Fruit fly (Drosophila melanogaster) whole organism: ENCODE results near the gene CG3301.

Experiments used
- CG8478 ChIP-seq: fragments of >200 bp; optimal IDR thresholded peaks from 2 replicates; lab custom pipeline; 2018; ENCODE audit warnings: inconsistent platforms
- Dll ChIP-seq: fragments of >200 bp; optimal IDR thresholded peaks from 2 replicates; lab custom pipeline; 2017
- EcR ChIP-seq, 2 experiments: fragments of >200 bp; optimal IDR thresholded peaks; 2 replicates each; lab custom pipeline; 2017; ENCODE audit warnings: missing biosample characterization in 2 of 2, missing genetic modification characterization in 2 of 2, missing genetic modification reagents in 2 of 2
- pan ChIP-seq: fragments of >200 bp; optimal IDR thresholded peaks from 2 replicates; lab custom pipeline; 2017
- psq ChIP-seq: fragments of >200 bp; optimal IDR thresholded peaks from 2 replicates; lab custom pipeline; 2017
- usp ChIP-seq: fragments of >200 bp; optimal IDR thresholded peaks from 2 replicates; lab custom pipeline; 2017; ENCODE audit warnings: missing biosample characterization, missing genetic modification characterization, mixed read lengths

Gene CG3301

dm6 chr3R:21273427-21274038, 2.5 kb downstream of the CG3301 start, which contains the start of gene CG3308:
CG3308 (minus strand) TSS chr3R:21273817.
- TF ChIP-seq EcR (GFP tag; optimal IDR thresholded peaks at IDR 0.05; lab: Kevin White, UChicago) (no peak), psq (lab: Kevin White, UChicago) (no peak), Dll (no peak), pan (lab: Kevin White, UChicago) (no peak), CG8478 (no peak), usp (GFP tag; lab: Kevin White, UChicago) (no peak)

dm6 chr3R:21271208-21271607, 4.8 kb downstream of the CG3301 start:
- no peak for TF ChIP-seq CG8478
- TF ChIP-seq pan (lab: Kevin White, UChicago) = no peak
- TF ChIP-seq Dll = no peak

- TF ChIP-seq EcR (GFP tag; optimal IDR thresholded peaks at IDR 0.05; lab: Kevin White, UChicago) = no peak
- TF ChIP-seq CG8478 = no peak
- TF ChIP-seq usp (GFP tag; lab: Kevin White, UChicago) = no peak
- TF ChIP-seq pan (lab: Kevin White, UChicago) = no peak
- TF ChIP-seq psq (lab: Kevin White, UChicago) = no peak
- no peak for TF ChIP-seq Dll
Observed at dm6 chr3R:21270609-21271143, 5.4 kb downstream of the CG3301 start.

DNA sequence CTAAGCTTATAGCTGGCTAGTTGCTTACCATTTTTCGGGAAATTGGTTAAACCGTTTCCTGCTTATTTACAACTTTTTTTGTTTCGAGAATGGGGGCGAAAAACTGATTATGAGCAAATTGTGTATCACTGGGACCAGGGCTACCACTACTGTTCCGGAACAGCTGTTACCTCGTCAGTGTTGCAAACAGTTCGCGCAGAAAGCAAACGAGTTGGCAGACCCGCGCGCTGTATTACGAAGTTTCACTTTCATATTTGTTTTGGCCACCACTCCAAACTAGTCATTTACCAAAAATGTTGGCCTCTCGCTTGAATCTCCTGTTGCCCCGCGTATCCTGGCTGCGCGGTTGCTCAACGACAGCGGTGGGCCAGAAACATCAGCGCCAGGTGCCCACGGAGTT, 6.1 kb downstream of the CG3301 start, which contains the start of the genes AP-2sigma and Idi:
AP-2sigma (minus strand) TSS at position 153 of the 400 bp plus-strand sequence.
Idi (plus strand) TSS at position 204 of the 400 bp plus-strand sequence.
- TF ChIP-seq CG8478 (no peak), pan (lab: Kevin White, UChicago) (no peak), EcR (GFP tag; optimal IDR thresholded peaks at IDR 0.05; lab: Kevin White, UChicago) (no peak), Dll (no peak)

DNA sequence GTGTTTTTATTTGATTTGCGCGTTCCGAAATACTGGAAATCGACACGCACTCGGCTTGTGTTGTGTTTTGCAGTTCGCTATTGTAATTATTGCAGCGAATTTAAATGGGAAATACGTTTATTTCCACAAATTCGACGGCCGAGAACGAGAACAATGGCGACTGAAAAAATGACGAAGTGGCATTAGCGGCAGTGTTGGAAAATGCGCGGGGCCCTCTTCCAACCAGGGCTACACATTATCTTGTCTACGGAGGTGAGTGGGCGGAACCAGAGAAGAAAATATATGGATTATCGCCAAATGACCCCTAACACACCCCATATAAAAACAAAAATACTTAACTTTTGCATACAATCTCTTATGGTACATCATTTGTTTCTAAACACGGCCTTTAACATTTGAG, 7.2 kb downstream of the CG3301 start, which contains the start of gene Rab1:
Rab1 (minus strand) TSS at position 188 of the 400 bp plus-strand sequence.
- no peak for TF ChIP-seq CG8478
- no peak for TF ChIP-seq usp (GFP tag; lab: Kevin White, UChicago)

DNA sequence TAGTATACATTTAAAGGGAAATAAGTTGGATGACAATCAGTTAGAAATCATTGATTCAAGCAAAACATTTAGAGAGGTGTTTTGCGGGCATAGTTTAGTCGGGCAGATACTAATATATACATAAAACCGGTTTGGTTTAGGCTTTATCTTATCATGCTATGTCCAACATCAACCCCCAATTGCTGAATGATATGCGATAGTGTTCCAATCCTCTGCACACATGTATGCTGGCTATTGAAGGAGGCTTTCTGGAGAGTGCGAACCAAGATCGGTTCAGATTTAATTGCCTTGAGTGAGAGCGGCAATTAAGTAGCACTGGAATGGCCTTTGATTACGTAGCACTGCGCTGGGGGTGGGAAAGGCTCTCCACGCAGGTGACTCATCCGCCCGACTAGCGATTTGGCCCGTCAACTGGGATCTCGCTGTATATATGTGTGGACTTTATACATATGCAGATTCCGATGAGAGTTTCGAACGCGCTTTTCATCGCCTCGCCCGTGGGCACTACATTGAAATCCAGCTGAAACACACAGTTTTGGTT, 8.0 kb downstream of the CG3301 start:
- TF ChIP-seq psq (lab: Kevin White, UChicago) (no peak), pan (lab: Kevin White, UChicago) (no peak), EcR (GFP tag; optimal IDR thresholded peaks at IDR 0.05; lab: Kevin White, UChicago) (no peak), usp (GFP tag; lab: Kevin White, UChicago) (no peak), Dll (no peak), CG8478 (no peak)

DNA sequence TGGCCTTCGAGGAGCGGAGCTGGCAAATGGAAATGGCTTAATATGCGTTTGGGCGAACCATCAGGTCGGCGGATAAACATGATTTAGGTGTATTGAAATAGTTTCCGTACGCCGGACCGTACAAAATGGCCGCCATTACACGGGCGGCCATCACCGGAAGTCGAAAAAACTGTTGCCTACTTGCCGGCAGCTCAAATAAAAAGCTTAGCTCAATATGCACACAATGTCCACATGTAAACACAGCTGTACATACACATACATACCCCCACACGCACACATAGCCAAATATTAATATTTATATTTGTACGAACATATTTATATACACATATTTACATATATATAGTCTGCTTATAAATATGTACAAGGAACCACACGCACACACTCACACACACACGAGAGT, 12.9 kb downstream of the CG3301 start:
- TF ChIP-seq pan (lab: Kevin White, UChicago) (no peak), CG8478 (no peak), Dll (no peak), psq (lab: Kevin White, UChicago) (no peak), EcR (GFP tag; optimal IDR thresholded peaks at IDR 0.05; lab: Kevin White, UChicago) (no peak), usp (GFP tag; lab: Kevin White, UChicago) (no peak)

dm6 chr3R:21260795-21261194, 15.3 kb downstream of the CG3301 start:
- TF ChIP-seq CG8478 = no peak
- TF ChIP-seq pan (lab: Kevin White, UChicago) = no peak

dm6 chr3R:21254296-21254695, 21.8 kb downstream of the CG3301 start:
- TF ChIP-seq usp (GFP tag; lab: Kevin White, UChicago) (no peak), psq (lab: Kevin White, UChicago) (no peak), Dll (no peak), pan (lab: Kevin White, UChicago) (no peak), EcR (GFP tag; optimal IDR thresholded peaks at IDR 0.05; lab: Kevin White, UChicago) (no peak), CG8478 (no peak)

- TF ChIP-seq pan (lab: Kevin White, UChicago) = no peak
Observed at dm6 chr3R:21252478-21252877, 23.6 kb downstream of the CG3301 start.

DNA sequence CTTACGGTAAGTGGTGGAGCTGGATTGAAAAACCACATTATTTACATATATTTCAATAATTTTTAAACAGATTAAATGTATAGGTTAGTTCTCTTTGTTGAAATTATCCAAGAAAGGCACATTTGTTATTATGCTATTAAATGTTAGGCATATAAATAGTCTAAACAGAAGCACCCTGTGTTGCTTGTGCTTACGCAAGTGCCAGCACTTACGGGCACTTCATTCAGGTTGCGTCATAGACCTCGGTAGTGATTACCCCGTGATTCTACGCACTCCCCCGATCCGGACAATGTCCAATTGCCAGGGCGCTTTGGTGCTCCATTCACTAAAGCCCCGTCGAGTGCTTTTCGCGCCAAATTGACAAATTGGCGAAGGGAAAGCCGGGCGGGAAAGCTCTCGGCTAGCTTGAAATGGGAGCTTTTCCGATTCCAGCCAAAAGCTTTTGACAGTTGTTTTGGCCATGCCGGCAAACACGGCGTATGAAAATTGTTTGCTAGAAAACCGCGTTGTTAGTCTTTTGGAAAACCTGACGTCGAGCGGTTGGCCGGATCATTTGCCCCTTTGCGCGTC, 29.5 kb downstream of the CG3301 start, which contains the start of gene ETHR:
ETHR (plus strand) TSS at position 520 of the 570 bp plus-strand sequence.
- TF ChIP-seq psq (lab: Kevin White, UChicago) = no peak
- TF ChIP-seq EcR (GFP tag; optimal IDR thresholded peaks at IDR 0.05; lab: Kevin White, UChicago) = no peak
- no peak for TF ChIP-seq usp (GFP tag; lab: Kevin White, UChicago)
- no peak for TF ChIP-seq Dll
- TF ChIP-seq pan (lab: Kevin White, UChicago) = no peak
- TF ChIP-seq CG8478 = no peak

- TF ChIP-seq pan (lab: Kevin White, UChicago) (no peak), Dll (no peak), psq (lab: Kevin White, UChicago) (no peak), EcR (GFP tag; optimal IDR thresholded peaks at IDR 0.05; lab: Kevin White, UChicago) (no peak), CG8478 (no peak), usp (GFP tag; lab: Kevin White, UChicago) (no peak)
Observed at dm6 chr3R:21245846-21246245, 30.2 kb downstream of the CG3301 start.

- no peak for TF ChIP-seq usp (GFP tag; lab: Kevin White, UChicago)
- TF ChIP-seq EcR (GFP tag; optimal IDR thresholded peaks at IDR 0.05; lab: Kevin White, UChicago) = no peak
- no peak for TF ChIP-seq pan (lab: Kevin White, UChicago)
- no peak for TF ChIP-seq psq (lab: Kevin White, UChicago)
- TF ChIP-seq Dll = no peak
- TF ChIP-seq CG8478 = no peak
Observed at dm6 chr3R:21242318-21242717, 33.7 kb downstream of the CG3301 start, which contains the start of gene CG5892. CG5892 (plus strand) TSS chr3R:21242618.
